Fruit fly (Drosophila melanogaster) whole organism, embryonic: Measurements from ENCODE around the gene Col4a1.

ENCODE experiments used
- B-H2 ChIP-seq: fragments of 200-800 bp; sonication (Bioruptor generic); optimal IDR thresholded peaks from 2 replicates; lab custom pipeline; 2018; ENCODE audit warnings: missing biosample characterization, mild to moderate bottlenecking, missing genetic modification characterization
- BtbVII ChIP-seq: fragments of 200-800 bp; sonication (Bioruptor generic); optimal IDR thresholded peaks from 3 replicates; lab custom pipeline; 2017; ENCODE audit warnings: missing biosample characterization, mild to moderate bottlenecking, missing genetic modification characterization
- C15 ChIP-seq: fragments of 200-800 bp; sonication (Bioruptor generic); IDR thresholded peaks from 3 replicates; pipeline ENCODE4 v1.3.6; 2022; ENCODE audit warnings: missing biosample characterization, missing genetic modification characterization
- CG10147 ChIP-seq: fragments of 200-800 bp; sonication (Bioruptor generic); optimal IDR thresholded peaks from 2 replicates; lab custom pipeline; 2019; ENCODE audit warnings: missing biosample characterization, mild to moderate bottlenecking, missing genetic modification characterization, moderate library complexity
- CG1024 ChIP-seq: fragments of 200-800 bp; sonication (Bioruptor generic); IDR thresholded peaks from 2 replicates; pipeline ENCODE4 v1.3.6; 2022; ENCODE audit warnings: missing biosample characterization, missing genetic modification characterization
- CG10654 ChIP-seq: fragments of 200-800 bp; sonication (Bioruptor generic); optimal IDR thresholded peaks from 2 replicates; lab custom pipeline; 2016; ENCODE audit warnings: missing biosample characterization, missing genetic modification characterization
- CG13296 ChIP-seq: fragments of 200-800 bp; sonication (Bioruptor generic); optimal IDR thresholded peaks from 3 replicates; lab custom pipeline; 2018; ENCODE audit warnings: missing biosample characterization, mild to moderate bottlenecking, missing genetic modification characterization
- CG15073 ChIP-seq: fragments of 200-800 bp; sonication (Bioruptor generic); optimal IDR thresholded peaks from 2 replicates; lab custom pipeline; 2016; ENCODE audit warnings: missing biosample characterization, missing genetic modification characterization
- CG15601 ChIP-seq: fragments of 200-800 bp; sonication (Bioruptor generic); optimal IDR thresholded peaks from 3 replicates; lab custom pipeline; 2019; ENCODE audit warnings: missing biosample characterization, mild to moderate bottlenecking, missing genetic modification characterization, moderate library complexity
- CG16813 ChIP-seq: fragments of 200-800 bp; sonication (Bioruptor generic); IDR thresholded peaks from 3 replicates; pipeline ENCODE4 v1.3.6; 2022; ENCODE audit warnings: missing biosample characterization, missing genetic modification characterization; ENCODE audit not compliant: partially characterized antibody
- CG17361 ChIP-seq: fragments of 200-800 bp; sonication (Bioruptor generic); IDR thresholded peaks from 3 replicates; pipeline ENCODE4 v1.3.6; 2022; ENCODE audit warnings: missing biosample characterization, missing genetic modification characterization
- CG18262 ChIP-seq: fragments of 200-800 bp; optimal IDR thresholded peaks from 3 replicates; lab custom pipeline; 2019; ENCODE audit warnings: missing biosample characterization, mild to moderate bottlenecking, missing genetic modification characterization, moderate library complexity
- CG18599 ChIP-seq: fragments of 200-800 bp; sonication (Bioruptor generic); optimal IDR thresholded peaks from 3 replicates; lab custom pipeline; 2017; ENCODE audit warnings: missing biosample characterization, missing genetic modification characterization, mild to moderate bottlenecking, moderate library complexity, missing genetic modification reagents
- CG18619 ChIP-seq: fragments of 200-800 bp; sonication (Bioruptor generic); optimal IDR thresholded peaks from 3 replicates; lab custom pipeline; 2017; ENCODE audit warnings: missing biosample characterization, mild to moderate bottlenecking, missing genetic modification characterization
- CG2129 ChIP-seq: fragments of 200-800 bp; sonication (Bioruptor generic); IDR thresholded peaks from 2 replicates; pipeline ENCODE4 v1.3.6; 2022; ENCODE audit warnings: missing biosample characterization, missing genetic modification characterization; ENCODE audit not compliant: partially characterized antibody
- CG31388 ChIP-seq: fragments of 200-800 bp; sonication (Bioruptor generic); optimal IDR thresholded peaks from 2 replicates; lab custom pipeline; 2016; ENCODE audit warnings: missing biosample characterization, missing genetic modification characterization
- CG33557 ChIP-seq: fragments of 200-800 bp; sonication (Bioruptor generic); optimal IDR thresholded peaks from 2 replicates; lab custom pipeline; 2019; ENCODE audit warnings: missing biosample characterization, mild to moderate bottlenecking, missing genetic modification characterization, moderate library complexity
- CG34422 ChIP-seq: fragments of 200-800 bp; sonication (Bioruptor generic); IDR thresholded peaks from 3 replicates; pipeline ENCODE4 v1.3.6; 2022; ENCODE audit warnings: missing biosample characterization, missing genetic modification characterization
- CG4328 ChIP-seq: fragments of 200-800 bp; sonication (Bioruptor generic); optimal IDR thresholded peaks from 3 replicates; lab custom pipeline; 2017; ENCODE audit warnings: missing biosample characterization, missing genetic modification reagents, missing genetic modification characterization
- CG6254 ChIP-seq: fragments of 200-800 bp; sonication (Bioruptor generic); optimal IDR thresholded peaks from 3 replicates; lab custom pipeline; 2017; ENCODE audit warnings: mild to moderate bottlenecking, missing biosample characterization, missing genetic modification reagents, missing genetic modification characterization
- CG6654 ChIP-seq: fragments of 200-800 bp; sonication (Bioruptor generic); optimal IDR thresholded peaks from 2 replicates; lab custom pipeline; 2017; ENCODE audit warnings: missing biosample characterization, mild to moderate bottlenecking, missing genetic modification characterization
- CG6791 ChIP-seq: fragments of 200-800 bp; sonication (Bioruptor generic); IDR thresholded peaks from 3 replicates; pipeline ENCODE4 v1.3.6; 2022; ENCODE audit warnings: missing biosample characterization, missing genetic modification characterization; ENCODE audit not compliant: partially characterized antibody
- CG7556 ChIP-seq: fragments of 200-800 bp; sonication (Bioruptor generic); optimal IDR thresholded peaks from 2 replicates; lab custom pipeline; 2017; ENCODE audit warnings: missing biosample characterization, mild to moderate bottlenecking, missing genetic modification characterization
- CG8924 ChIP-seq: fragments of 200-800 bp; optimal IDR thresholded peaks from 3 replicates; lab custom pipeline; 2019; ENCODE audit warnings: missing biosample characterization, mild to moderate bottlenecking, missing genetic modification characterization, moderate library complexity
- CHES-1-like ChIP-seq: fragments of 200-800 bp; sonication (Bioruptor generic); optimal IDR thresholded peaks from 2 replicates; lab custom pipeline; 2016; ENCODE audit warnings: missing biosample characterization, missing genetic modification characterization
- CkIIα-i1 ChIP-seq: fragments of 200-800 bp; sonication (Bioruptor generic); IDR thresholded peaks from 2 replicates; pipeline ENCODE4 v1.3.6; 2022; ENCODE audit warnings: missing biosample characterization, missing genetic modification characterization
- Doc3 ChIP-seq: fragments of 200-800 bp; sonication (Bioruptor generic); IDR thresholded peaks from 3 replicates; pipeline ENCODE4 v1.3.6; 2022; ENCODE audit warnings: missing biosample characterization, missing genetic modification characterization; ENCODE audit not compliant: partially characterized antibody
- Elba2 ChIP-seq: fragments of 200-800 bp; sonication (Bioruptor generic); optimal IDR thresholded peaks from 3 replicates; lab custom pipeline; 2016; ENCODE audit warnings: missing biosample characterization, missing genetic modification characterization
- Gsc ChIP-seq: fragments of 200-800 bp; sonication (Bioruptor generic); IDR thresholded peaks from 2 replicates; pipeline ENCODE4 v1.3.6; 2022; ENCODE audit warnings: missing biosample characterization, missing genetic modification characterization
- HmgD ChIP-seq: fragments of 200-800 bp; sonication (Bioruptor generic); optimal IDR thresholded peaks from 3 replicates; lab custom pipeline; 2016; ENCODE audit warnings: missing biosample characterization, missing genetic modification characterization
- Jarid2 ChIP-seq: fragments of 200-800 bp; sonication (Bioruptor generic); optimal IDR thresholded peaks from 3 replicates; lab custom pipeline; 2017; ENCODE audit warnings: mild to moderate bottlenecking, missing biosample characterization, missing genetic modification reagents, missing genetic modification characterization
- Nf-YC ChIP-seq: fragments of 200-800 bp; optimal IDR thresholded peaks from 3 replicates; lab custom pipeline; 2019; ENCODE audit warnings: missing biosample characterization, mild to moderate bottlenecking, missing genetic modification characterization, moderate library complexity
- Optix ChIP-seq: fragments of 200-800 bp; sonication (Bioruptor generic); IDR thresholded peaks from 3 replicates; pipeline ENCODE4 v1.3.6; 2022; ENCODE audit warnings: missing biosample characterization, missing genetic modification characterization
- Stat92E ChIP-seq, 3 experiments: fragments of >200 bp in 2 of 3; fragments of 200-800 bp in 1 of 3; sonication (Bioruptor generic) in 1 of 3; optimal IDR thresholded peaks; 2 replicates each; lab custom pipeline; 2017 to 2019; ENCODE audit warnings: missing biosample characterization in 3 of 3, missing genetic modification characterization in 3 of 3, mild to moderate bottlenecking in 1 of 3, moderate library complexity in 1 of 3
- Xbp1 ChIP-seq: fragments of 200-800 bp; sonication (Bioruptor generic); optimal IDR thresholded peaks from 3 replicates; lab custom pipeline; 2016; ENCODE audit warnings: missing biosample characterization, mild to moderate bottlenecking, missing genetic modification characterization
- cg ChIP-seq: fragments of 200-800 bp; sonication (Bioruptor generic); optimal IDR thresholded peaks from 3 replicates; lab custom pipeline; 2019; ENCODE audit warnings: missing biosample characterization, mild to moderate bottlenecking, missing genetic modification characterization, moderate library complexity
- corto ChIP-seq: fragments of 200-800 bp; sonication (Bioruptor generic); optimal IDR thresholded peaks from 2 replicates; lab custom pipeline; 2016; ENCODE audit warnings: missing biosample characterization, mild to moderate bottlenecking, missing genetic modification characterization, moderate library complexity
- esg ChIP-seq: fragments of 200-800 bp; sonication (Bioruptor generic); conservative IDR thresholded peaks from 2 replicates; pipeline ENCODE4 v1.3.6; 2022; ENCODE audit warnings: missing biosample characterization, missing genetic modification characterization
- ftz-f1 ChIP-seq: fragments of 200-800 bp; sonication (Bioruptor generic); optimal IDR thresholded peaks from 2 replicates; lab custom pipeline; 2016; ENCODE audit warnings: missing biosample characterization, missing genetic modification characterization
- grn ChIP-seq: fragments of 200-800 bp; sonication (Bioruptor generic); optimal IDR thresholded peaks from 3 replicates; lab custom pipeline; 2017; ENCODE audit warnings: missing biosample characterization, missing genetic modification characterization
- gsb-n ChIP-seq: fragments of 200-800 bp; sonication (Bioruptor generic); optimal IDR thresholded peaks from 3 replicates; lab custom pipeline; 2018; ENCODE audit warnings: missing biosample characterization, mild to moderate bottlenecking, missing genetic modification characterization
- pita ChIP-seq: fragments of 200-800 bp; sonication (Bioruptor generic); optimal IDR thresholded peaks from 2 replicates; lab custom pipeline; 2017; ENCODE audit warnings: missing biosample characterization, mild to moderate bottlenecking, missing genetic modification characterization
- row ChIP-seq: fragments of 200-800 bp; sonication (Bioruptor generic); IDR thresholded peaks from 3 replicates; pipeline ENCODE4 v1.3.6; 2022; ENCODE audit warnings: missing biosample characterization, missing genetic modification characterization
- sc ChIP-seq, 3 experiments: fragments of >200 bp in 2 of 3; fragments of 200-800 bp in 1 of 3; sonication (Bioruptor generic) in 1 of 3; optimal IDR thresholded peaks; 2 replicates in 2 of 3; 3 replicates in 1 of 3; lab custom pipeline; 2017; ENCODE audit warnings: mild to moderate bottlenecking in 1 of 3, missing biosample characterization in 1 of 3, missing genetic modification characterization in 1 of 3, missing genetic modification reagents in 1 of 3
- sug ChIP-seq: fragments of 200-800 bp; optimal IDR thresholded peaks from 2 replicates; lab custom pipeline; 2019; ENCODE audit warnings: missing biosample characterization, mild to moderate bottlenecking, missing genetic modification characterization, moderate library complexity
- usp ChIP-seq: fragments of >200 bp; optimal IDR thresholded peaks from 2 replicates; lab custom pipeline; 2017; ENCODE audit warnings: missing biosample characterization, missing genetic modification characterization
- vfl ChIP-seq: fragments of 200-800 bp; sonication (Bioruptor generic); optimal IDR thresholded peaks from 2 replicates; lab custom pipeline; 2016; ENCODE audit warnings: missing biosample characterization, missing genetic modification characterization
- wor ChIP-seq: fragments of 200-800 bp; sonication (Bioruptor generic); IDR thresholded peaks from 2 replicates; pipeline ENCODE4 v1.3.6; 2022; ENCODE audit warnings: missing biosample characterization, missing genetic modification characterization

The Col4a1 gene

dm6 chr2L:5027321-5028069 lies 1.9 kb upstream of the Col4a1 start (continued):
- TF ChIP-seq Doc3 (GFP tag; lab: Robert Waterston, UW) = 0 out of 3 replicates have a peak, but pooled peaks have one; percentile 30
- TF ChIP-seq CG10147 (GFP tag; lab: Kevin White, UChicago) = no peak
- no peak for TF ChIP-seq CG2129 (GFP tag; lab: Robert Waterston, UW)
- TF ChIP-seq esg = no peak
- no peak for TF ChIP-seq Optix (GFP tag; lab: Robert Waterston, UW)
- TF ChIP-seq CG31388 (GFP tag; lab: Kevin White, UChicago) = no peak
- no peak for TF ChIP-seq grn (GFP tag; lab: Kevin White, UChicago)
- TF ChIP-seq CG4328 = no peak
- peak; percentile 33 for TF ChIP-seq Jarid2
- no peak for TF ChIP-seq corto
- peak; percentile 55 for TF ChIP-seq sug (tag; lab: Kevin White, UChicago)
- TF ChIP-seq CG1024 = no peak
- no peak for TF ChIP-seq usp (GFP tag; lab: Kevin White, UChicago)
- no peak for TF ChIP-seq sc (optimal IDR thresholded peaks at IDR 0.05; lab: Kevin White, UChicago)
- TF ChIP-seq sc (GFP tag; optimal IDR thresholded peaks at IDR 0.05; lab: Kevin White, UChicago) = no peak
- peak; percentile 8 for TF ChIP-seq CG18599 (GFP tag; lab: Kevin White, UChicago)
- TF ChIP-seq CG6254 (GFP tag; lab: Kevin White, UChicago) = no peak
- no peak for TF ChIP-seq CG16813 (GFP tag; lab: Robert Waterston, UW)
- TF ChIP-seq vfl = no peak
- no peak for TF ChIP-seq Elba2 (GFP tag; lab: Kevin White, UChicago)
- no peak for TF ChIP-seq wor
- no peak for TF ChIP-seq CG15073 (GFP tag; lab: Kevin White, UChicago)
- TF ChIP-seq CHES-1-like (GFP tag; lab: Kevin White, UChicago) = no peak
- no peak for TF ChIP-seq gsb-n (tag; lab: Kevin White, UChicago)
- TF ChIP-seq CkIIα-i1 (GFP tag; lab: Robert Waterston, UW) = no peak
- TF ChIP-seq CG8924 (tag; lab: Kevin White, UChicago) = no peak
- TF ChIP-seq cg (GFP tag; lab: Kevin White, UChicago) = peak; percentile 46
- no peak for TF ChIP-seq pita (GFP tag; lab: Kevin White, UChicago)
- no peak for TF ChIP-seq CG6654
- TF ChIP-seq CG18262 (tag; lab: Kevin White, UChicago) = peak; percentile 0
- TF ChIP-seq CG7556 = no peak
- no peak for TF ChIP-seq C15 (GFP tag; lab: Robert Waterston, UW)
- no peak for TF ChIP-seq CG13296
- TF ChIP-seq Gsc (GFP tag; lab: Robert Waterston, UW) = no peak
- TF ChIP-seq HmgD (GFP tag; lab: Kevin White, UChicago) = no peak
- no peak for TF ChIP-seq Stat92E (GFP tag; optimal IDR thresholded peaks at IDR 0.05; lab: Kevin White, UChicago)
- no peak for TF ChIP-seq Xbp1 (GFP tag; lab: Kevin White, UChicago)
- TF ChIP-seq CG10654 (GFP tag; lab: Kevin White, UChicago) = no peak
- no peak for TF ChIP-seq BtbVII (GFP tag; lab: Kevin White, UChicago)
- TF ChIP-seq CG34422 (GFP tag; lab: Robert Waterston, UW) = 0 out of 3 replicates have a peak, but pooled peaks have one; percentile 20
- TF ChIP-seq CG17361 (GFP tag; lab: Robert Waterston, UW) = no peak
- no peak for TF ChIP-seq CG15601 (tag; lab: Kevin White, UChicago)
- peak; percentile 57; the same call in 2 of the 3 replicates for TF ChIP-seq row (GFP tag; lab: Robert Waterston, UW)
- no peak for TF ChIP-seq B-H2 (GFP tag; lab: Kevin White, UChicago)
- peak; percentile 37 for TF ChIP-seq ftz-f1 (GFP tag; lab: Kevin White, UChicago)
- TF ChIP-seq CG33557 = no peak
- peak; percentile 51 for TF ChIP-seq Nf-YC
- no peak for TF ChIP-seq CG6791
- TF ChIP-seq CG18619 (GFP tag; lab: Kevin White, UChicago) = no peak
